Worm (Caenorhabditis elegans) whole organism, young adult: ENCODE measurements around the gene F49H12.7.

Source experiments
- B0035.1 ChIP-seq: sonication (generic microtip); optimal IDR thresholded peaks from 2 replicates; lab custom pipeline; 2016; ENCODE audit warnings: missing genetic modification characterization, mild to moderate bottlenecking, missing compliant biosample characterization, missing genotype, missing genetic modification reagents
- F33H1.4 ChIP-seq: fragments of 200-800 bp; sonication (Bioruptor generic); IDR thresholded peaks from 2 replicates; pipeline ENCODE4 v1.3.6; 2022; ENCODE audit warnings: missing genetic modification reagents, missing genetic modification characterization, missing compliant biosample characterization
- F49E8.2 ChIP-seq: sonication (generic microtip); optimal IDR thresholded peaks from 3 replicates; lab custom pipeline; 2017; ENCODE audit warnings: missing genetic modification characterization, mild to moderate bottlenecking, missing compliant biosample characterization, antibody characterized with exemption, moderate library complexity; ENCODE audit not compliant: insufficient read depth
- K11D2.4 ChIP-seq: fragments of 200-800 bp; sonication (Bioruptor generic); IDR thresholded peaks from 2 replicates; pipeline ENCODE4 v1.3.6; 2022; ENCODE audit warnings: missing genetic modification reagents, missing genetic modification characterization, missing compliant biosample characterization
- akir-1 ChIP-seq: fragments of 200-800 bp; sonication (Bioruptor generic); optimal IDR thresholded peaks from 2 replicates; lab custom pipeline; 2018; ENCODE audit warnings: mild to moderate bottlenecking, missing genetic modification characterization, moderate library complexity, missing compliant biosample characterization
- athp-1 ChIP-seq: sonication (generic microtip); optimal IDR thresholded peaks from 2 replicates; lab custom pipeline; 2017; ENCODE audit warnings: mild to moderate bottlenecking, missing genetic modification characterization, missing compliant biosample characterization
- attf-6 ChIP-seq: fragments of 200-800 bp; sonication (Bioruptor generic); IDR thresholded peaks from 2 replicates; pipeline ENCODE4 v1.3.6; 2022; ENCODE audit warnings: missing genetic modification reagents, missing genetic modification characterization, missing compliant biosample characterization
- ceh-27 ChIP-seq: fragments of 200-800 bp; sonication (Bioruptor generic); optimal IDR thresholded peaks from 2 replicates; lab custom pipeline; 2018; ENCODE audit warnings: mild to moderate bottlenecking, missing genetic modification characterization, moderate library complexity, missing compliant biosample characterization
- ceh-40 ChIP-seq: fragments of 200-800 bp; sonication (Bioruptor generic); IDR thresholded peaks from 2 replicates; pipeline ENCODE4 v1.3.6; 2022; ENCODE audit warnings: missing genetic modification characterization, missing compliant biosample characterization
- ets-4 ChIP-seq: fragments of 200-800 bp; sonication (Bioruptor generic); optimal IDR thresholded peaks from 2 replicates; lab custom pipeline; 2018; ENCODE audit warnings: mild to moderate bottlenecking, missing genetic modification characterization, missing compliant biosample characterization
- hlh-26 ChIP-seq: fragments of 200-800 bp; sonication (Bioruptor generic); conservative IDR thresholded peaks from 2 replicates; pipeline ENCODE4 v1.3.6; 2022; ENCODE audit warnings: missing genetic modification reagents, missing genetic modification characterization, missing compliant biosample characterization
- hmg-1.2 ChIP-seq: fragments of 200-800 bp; sonication (Bioruptor generic); IDR thresholded peaks from 2 replicates; pipeline ENCODE4 v1.3.6; 2022; ENCODE audit warnings: missing genetic modification reagents, missing genetic modification characterization, missing compliant biosample characterization
- let-607 ChIP-seq, 2 experiments: fragments of 200-800 bp in 1 of 2; sonication (Bioruptor generic) in 1 of 2; sonication (generic microtip) in 1 of 2; optimal IDR thresholded peaks; 2 replicates each; lab custom pipeline; 2016 to 2018; ENCODE audit warnings: mild to moderate bottlenecking in 2 of 2, missing compliant biosample characterization in 2 of 2, missing genetic modification characterization in 2 of 2, moderate library complexity in 2 of 2, missing genotype in 1 of 2
- nfyb-1 ChIP-seq: fragments of 200-800 bp; sonication (Bioruptor generic); IDR thresholded peaks from 2 replicates; pipeline ENCODE4 v1.3.6; 2022; ENCODE audit warnings: missing genetic modification reagents, missing genetic modification characterization, missing compliant biosample characterization
- nhr-120 ChIP-seq: fragments of 200-800 bp; sonication (Bioruptor generic); IDR thresholded peaks from 2 replicates; pipeline ENCODE4 v1.3.6; 2022; ENCODE audit warnings: missing genetic modification characterization, missing compliant biosample characterization
- nhr-80 ChIP-seq: sonication (generic microtip); optimal IDR thresholded peaks from 2 replicates; lab custom pipeline; 2016; ENCODE audit warnings: missing genetic modification characterization, missing compliant biosample characterization
- pha-4 ChIP-seq: fragments of 150-350 bp; sonication (generic microtip); optimal IDR thresholded peaks from 2 replicates; lab custom pipeline; 2014; ENCODE audit warnings: missing biosample characterization, missing genetic modification reagents, missing genetic modification characterization
- rec-8 ChIP-seq, 2 experiments: sonication (generic microtip); optimal IDR thresholded peaks; 2 replicates each; lab custom pipeline; 2016; ENCODE audit warnings: mild to moderate bottlenecking in 2 of 2, missing genetic modification characterization in 2 of 2, missing genetic modification reagents in 2 of 2, missing genotype in 2 of 2, missing biosample characterization in 1 of 2, missing compliant biosample characterization in 1 of 2, moderate library complexity in 1 of 2
- rpc-1 ChIP-seq, 2 experiments: fragments of 150-350 bp in 1 of 2; sonication (generic microtip) in 1 of 2; optimal IDR thresholded peaks; 2 replicates each; lab custom pipeline; 2014 to 2018; ENCODE audit warnings: missing biosample characterization in 1 of 2, missing genetic modification characterization in 1 of 2, missing genetic modification reagents in 1 of 2, missing genotype in 1 of 2
- snpc-1.1 ChIP-seq: sonication (generic microtip); optimal IDR thresholded peaks from 2 replicates; lab custom pipeline; 2017; ENCODE audit warnings: missing genetic modification characterization, mild to moderate bottlenecking, missing compliant biosample characterization, antibody characterized with exemption, moderate library complexity, missing genotype, missing genetic modification reagents; ENCODE audit not compliant: insufficient read depth
- somi-1 ChIP-seq: fragments of 200-800 bp; sonication (Bioruptor generic); optimal IDR thresholded peaks from 2 replicates; lab custom pipeline; 2018; ENCODE audit warnings: mild to moderate bottlenecking, missing genetic modification characterization, missing compliant biosample characterization
- tbp1 ChIP-seq: fragments of 200-800 bp; sonication (Bioruptor generic); optimal IDR thresholded peaks from 2 replicates; lab custom pipeline; 2018; ENCODE audit warnings: mild to moderate bottlenecking, missing genetic modification characterization, missing compliant biosample characterization
- unc-62 ChIP-seq: fragments of 150-350 bp; optimal IDR thresholded peaks from 2 replicates; lab custom pipeline; 2014; ENCODE audit warnings: missing biosample characterization, missing genetic modification reagents, missing genetic modification characterization
- xnd-1 ChIP-seq: sonication (generic microtip); optimal IDR thresholded peaks from 2 replicates; lab custom pipeline; 2016; ENCODE audit warnings: missing genotype, missing genetic modification reagents, missing genetic modification characterization, missing compliant biosample characterization
- zfh-2 ChIP-seq: fragments of 200-800 bp; sonication (Bioruptor generic); conservative IDR thresholded peaks from 2 replicates; pipeline ENCODE4 v1.3.6; 2022; ENCODE audit warnings: missing genetic modification reagents, missing genetic modification characterization, missing compliant biosample characterization
- zim-3 ChIP-seq: sonication (generic microtip); optimal IDR thresholded peaks from 2 replicates; lab custom pipeline; 2017; ENCODE audit warnings: mild to moderate bottlenecking, missing genetic modification characterization, moderate library complexity, missing compliant biosample characterization
- ztf-18 ChIP-seq: sonication (generic microtip); optimal IDR thresholded peaks from 2 replicates; lab custom pipeline; 2016; ENCODE audit warnings: missing genotype, mild to moderate bottlenecking, missing genetic modification characterization, missing compliant biosample characterization
- ztf-26 ChIP-seq: sonication (generic microtip); optimal IDR thresholded peaks from 2 replicates; lab custom pipeline; 2017; ENCODE audit warnings: missing genetic modification characterization, missing compliant biosample characterization
- ztf-6 ChIP-seq: fragments of 200-800 bp; sonication (Bioruptor generic); IDR thresholded peaks from 2 replicates; pipeline ENCODE4 v1.3.6; 2022; ENCODE audit warnings: missing genetic modification reagents, missing genetic modification characterization, missing compliant biosample characterization

Gene F49H12.7

ce11 chrX:2064730-2065129 lies at the start of gene F49H12.7:
F49H12.7 (plus strand) TSS chrX:2065030.
- TF ChIP-seq nhr-120 (GFP tag; lab: Robert Waterston, UW) (no peak), akir-1 (GFP tag; lab: Kevin White, UChicago) (no peak), ets-4 (no peak), F49E8.2 (tag; lab: Kevin White, UChicago) (no peak), hlh-26 (no peak)

- TF ChIP-seq ztf-6 (GFP tag; lab: Robert Waterston, UW) (no peak), somi-1 (GFP tag; lab: Kevin White, UChicago) (no peak), unc-62 (GFP tag; lab: Kevin White, UChicago) (no peak), ztf-26 (tag; lab: Kevin White, UChicago) (no peak), let-607 (tag; optimal IDR thresholded peaks at IDR 0.05; lab: Kevin White, UChicago) (peak in 1 of 2 experiments; percentile 50), K11D2.4 (GFP tag; lab: Robert Waterston, UW) (no peak), attf-6 (GFP tag; lab: Robert Waterston, UW) (no peak), rec-8 (tag; optimal IDR thresholded peaks at IDR 0.05; lab: Kevin White, UChicago) (no peak), F33H1.4 (GFP tag; lab: Robert Waterston, UW) (no peak), athp-1 (tag; lab: Kevin White, UChicago) (no peak), zim-3 (tag; lab: Kevin White, UChicago) (no peak), nhr-80 (tag; lab: Kevin White, UChicago) (peak; percentile 86)
- TF ChIP-seq, all 124 proteins: peak for 2
These were observed 46.6 kb upstream of the F49H12.7 start for ce11 chrX:2018211-2018610.

ce11 chrX:2018848-2019247 lies 46.0 kb upstream of the F49H12.7 start, which contains the start of gene Y102A11A.3:
Y102A11A.3 (plus strand) TSS chrX:2019148.
- TF ChIP-seq snpc-1.1 (tag; lab: Kevin White, UChicago) (no peak), rpc-1 (optimal IDR thresholded peaks at IDR 0.05; lab: Kevin White, UChicago) (no peak), rpc-1 (tag; optimal IDR thresholded peaks at IDR 0.05; lab: Kevin White, UChicago) (no peak), ceh-40 (GFP tag; lab: Robert Waterston, UW) (no peak), pha-4 (tag; lab: Kevin White, UChicago) (no peak), tbp1 (no peak), nfyb-1 (GFP tag; lab: Robert Waterston, UW) (no peak), hmg-1.2 (GFP tag; lab: Robert Waterston, UW) (no peak), zfh-2 (GFP tag; lab: Robert Waterston, UW) (no peak), xnd-1 (tag; lab: Kevin White, UChicago) (no peak), ztf-18 (no peak), zim-3 (tag; lab: Kevin White, UChicago) (no peak), ceh-27 (no peak)
- TF ChIP-seq, all 124 proteins: peak for 0

ce11 chrX:2021558-2021957 lies 43.3 kb upstream of the F49H12.7 start:
- TF ChIP-seq B0035.1 (tag; lab: Kevin White, UChicago) (no peak), nhr-80 (tag; lab: Kevin White, UChicago) (peak; percentile 3)

- peak; percentile 59 for TF ChIP-seq nhr-80 (tag; lab: Kevin White, UChicago)
- TF ChIP-seq, all 124 proteins: peak for 1; not testable (repeated sequence) for 123
These were observed 39.4 kb upstream of the F49H12.7 start for ce11 chrX:2025405-2025804.
